Worm (Caenorhabditis elegans) whole organism, late embryonic: ENCODE data around the gene T23F6.5.
A peak's percentile ranks its signal among the peaks of the same experiment; 100 is the strongest.

Experiments
- C08G9.2 ChIP-seq: sonication (generic microtip); optimal IDR thresholded peaks from 2 replicates; lab custom pipeline; 2016; ENCODE audit warnings: mild to moderate bottlenecking, missing genetic modification characterization, moderate library complexity, missing compliant biosample characterization
- F13H6.1 ChIP-seq: sonication (generic microtip); optimal IDR thresholded peaks from 2 replicates; lab custom pipeline; 2016; ENCODE audit warnings: missing genetic modification characterization, missing compliant biosample characterization
- K02D7.2 ChIP-seq: sonication (generic microtip); optimal IDR thresholded peaks from 2 replicates; lab custom pipeline; 2017; ENCODE audit warnings: mild to moderate bottlenecking, missing genetic modification characterization, missing compliant biosample characterization
- K09A11.1 ChIP-seq: sonication (generic microtip); optimal IDR thresholded peaks from 2 replicates; lab custom pipeline; 2017; ENCODE audit warnings: antibody characterized with exemption, mild to moderate bottlenecking, missing genetic modification characterization, missing compliant biosample characterization; ENCODE audit not compliant: insufficient read depth
- T23F11.4 ChIP-seq: fragments of 200-800 bp; sonication (Bioruptor generic); optimal IDR thresholded peaks from 2 replicates; lab custom pipeline; 2018; ENCODE audit warnings: mild to moderate bottlenecking, missing genetic modification characterization, missing compliant biosample characterization
- Y22D7AL.16 ChIP-seq: sonication (generic microtip); optimal IDR thresholded peaks from 2 replicates; lab custom pipeline; 2016; ENCODE audit warnings: missing genetic modification characterization, missing compliant biosample characterization
- ahr-1 ChIP-seq: sonication (generic microtip); optimal IDR thresholded peaks from 2 replicates; lab custom pipeline; 2016; ENCODE audit warnings: missing genetic modification characterization, missing compliant biosample characterization
- ceh-14 ChIP-seq: sonication (generic microtip); optimal IDR thresholded peaks from 2 replicates; lab custom pipeline; 2016; ENCODE audit warnings: missing genotype, missing genetic modification characterization, missing compliant biosample characterization
- ceh-18 ChIP-seq: sonication (generic microtip); optimal IDR thresholded peaks from 2 replicates; lab custom pipeline; 2016; ENCODE audit warnings: missing genetic modification characterization, missing compliant biosample characterization
- ceh-19 ChIP-seq: fragments of 200-800 bp; sonication (Bioruptor generic); optimal IDR thresholded peaks from 2 replicates; lab custom pipeline; 2018; ENCODE audit warnings: mild to moderate bottlenecking, missing genetic modification characterization, missing compliant biosample characterization
- ceh-2 ChIP-seq: sonication (generic microtip); optimal IDR thresholded peaks from 2 replicates; lab custom pipeline; 2016; ENCODE audit warnings: missing genotype, missing genetic modification characterization, missing compliant biosample characterization
- ceh-24 ChIP-seq: sonication (generic microtip); optimal IDR thresholded peaks from 2 replicates; lab custom pipeline; 2016; ENCODE audit warnings: mild to moderate bottlenecking, missing genetic modification characterization, missing compliant biosample characterization
- ceh-30 ChIP-seq: fragments of 150-350 bp; optimal IDR thresholded peaks from 2 replicates; lab custom pipeline; 2014; ENCODE audit warnings: missing biosample characterization, missing genetic modification characterization
- ceh-31 ChIP-seq: sonication (generic microtip); optimal IDR thresholded peaks from 2 replicates; lab custom pipeline; 2016; ENCODE audit warnings: missing genetic modification characterization, missing compliant biosample characterization
- ceh-34 ChIP-seq: sonication (generic microtip); optimal IDR thresholded peaks from 2 replicates; lab custom pipeline; 2016; ENCODE audit warnings: mild to moderate bottlenecking, missing genetic modification characterization, missing compliant biosample characterization
- ceh-45 ChIP-seq: fragments of 200-800 bp; sonication (Bioruptor generic); IDR thresholded peaks from 2 replicates; pipeline ENCODE4 v1.3.6; 2022; ENCODE audit warnings: missing genetic modification reagents, missing genetic modification characterization, missing compliant biosample characterization
- ceh-6 ChIP-seq: fragments of 200-800 bp; sonication (Bioruptor generic); optimal IDR thresholded peaks from 2 replicates; lab custom pipeline; 2018; ENCODE audit warnings: mild to moderate bottlenecking, missing genetic modification characterization, missing compliant biosample characterization
- dmd-4 ChIP-seq: sonication (generic microtip); optimal IDR thresholded peaks from 2 replicates; lab custom pipeline; 2016; ENCODE audit warnings: borderline replicate concordance, missing genetic modification characterization, missing compliant biosample characterization
- dve-1 ChIP-seq: sonication (generic microtip); optimal IDR thresholded peaks from 2 replicates; lab custom pipeline; 2017; ENCODE audit warnings: antibody characterized with exemption, mild to moderate bottlenecking, missing genetic modification characterization, missing compliant biosample characterization
- elt-4 ChIP-seq: sonication (generic microtip); optimal IDR thresholded peaks from 2 replicates; lab custom pipeline; 2016; ENCODE audit warnings: missing genetic modification characterization, missing compliant biosample characterization
- ets-4 ChIP-seq: sonication (generic microtip); optimal IDR thresholded peaks from 2 replicates; lab custom pipeline; 2016; ENCODE audit warnings: missing genetic modification characterization, missing compliant biosample characterization
- fax-1 ChIP-seq: sonication (generic microtip); optimal IDR thresholded peaks from 2 replicates; lab custom pipeline; 2016; ENCODE audit warnings: missing genotype, missing genetic modification characterization, missing compliant biosample characterization
- fkh-10 ChIP-seq: fragments of 150-350 bp; optimal IDR thresholded peaks from 2 replicates; lab custom pipeline; 2014; ENCODE audit warnings: missing biosample characterization, missing genetic modification reagents, missing genetic modification characterization
- hlh-15 ChIP-seq: sonication (generic microtip); optimal IDR thresholded peaks from 2 replicates; lab custom pipeline; 2016; ENCODE audit warnings: missing genetic modification characterization, missing compliant biosample characterization
- hlh-8 ChIP-seq: sonication (generic microtip); optimal IDR thresholded peaks from 2 replicates; lab custom pipeline; 2016; ENCODE audit warnings: missing genotype, missing genetic modification characterization, missing compliant biosample characterization
- lim-6 ChIP-seq: sonication (generic microtip); optimal IDR thresholded peaks from 2 replicates; lab custom pipeline; 2016; ENCODE audit warnings: missing genetic modification characterization, missing compliant biosample characterization
- mec-3 ChIP-seq: sonication (generic microtip); optimal IDR thresholded peaks from 2 replicates; lab custom pipeline; 2016; ENCODE audit warnings: borderline replicate concordance, missing genetic modification characterization, missing compliant biosample characterization
- nfya-1 ChIP-seq: sonication (generic microtip); optimal IDR thresholded peaks from 2 replicates; lab custom pipeline; 2017; ENCODE audit warnings: missing genetic modification characterization, mild to moderate bottlenecking, missing compliant biosample characterization, antibody characterized with exemption, moderate library complexity
- npax-4 ChIP-seq: sonication (generic microtip); optimal IDR thresholded peaks from 2 replicates; lab custom pipeline; 2016; ENCODE audit warnings: missing genetic modification characterization, missing compliant biosample characterization
- odd-2 ChIP-seq: sonication (generic microtip); optimal IDR thresholded peaks from 2 replicates; lab custom pipeline; 2017; ENCODE audit warnings: antibody characterized with exemption, mild to moderate bottlenecking, missing genetic modification characterization, missing compliant biosample characterization
- pha-2 ChIP-seq: sonication (generic microtip); optimal IDR thresholded peaks from 2 replicates; lab custom pipeline; 2017; ENCODE audit warnings: mild to moderate bottlenecking, missing genetic modification characterization, missing compliant biosample characterization
- ref-2 ChIP-seq: sonication (generic microtip); optimal IDR thresholded peaks from 2 replicates; lab custom pipeline; 2016; ENCODE audit warnings: missing genetic modification characterization, missing compliant biosample characterization
- rnt-1 ChIP-seq: sonication (generic microtip); optimal IDR thresholded peaks from 2 replicates; lab custom pipeline; 2016; ENCODE audit warnings: missing genetic modification characterization, missing compliant biosample characterization
- sox-2 ChIP-seq: fragments of 200-800 bp; sonication (Bioruptor generic); IDR thresholded peaks from 2 replicates; pipeline ENCODE4 v1.3.6; 2022; ENCODE audit warnings: missing genetic modification reagents, missing genetic modification characterization, missing compliant biosample characterization
- sox-4 ChIP-seq: sonication (generic microtip); optimal IDR thresholded peaks from 2 replicates; lab custom pipeline; 2017; ENCODE audit warnings: mild to moderate bottlenecking, missing genetic modification characterization, inconsistent platforms, missing compliant biosample characterization
- syd-9 ChIP-seq: sonication (generic microtip); optimal IDR thresholded peaks from 2 replicates; lab custom pipeline; 2016; ENCODE audit warnings: mild to moderate bottlenecking, missing genetic modification characterization, moderate library complexity, missing compliant biosample characterization
- tbx-2 ChIP-seq: sonication (generic microtip); optimal IDR thresholded peaks from 2 replicates; lab custom pipeline; 2016; ENCODE audit warnings: missing genetic modification characterization, missing compliant biosample characterization
- tbx-7 ChIP-seq: sonication (generic microtip); optimal IDR thresholded peaks from 2 replicates; lab custom pipeline; 2016; ENCODE audit warnings: missing genotype, missing genetic modification characterization, missing compliant biosample characterization
- unc-3 ChIP-seq, 2 experiments: fragments of 200-800 bp in 1 of 2; sonication (Bioruptor generic) in 1 of 2; sonication (generic microtip) in 1 of 2; conservative IDR thresholded peaks in 1 of 2; optimal IDR thresholded peaks in 1 of 2; 2 replicates each; pipeline versions ENCODE4 v1.3.6 to Lab custom; 2016 to 2022; ENCODE audit warnings: missing compliant biosample characterization in 2 of 2, missing genetic modification characterization in 2 of 2, missing genetic modification reagents in 1 of 2
- unc-42 ChIP-seq: sonication (generic microtip); optimal IDR thresholded peaks from 2 replicates; lab custom pipeline; 2016; ENCODE audit warnings: missing genotype, missing genetic modification characterization, missing compliant biosample characterization
- unc-55 ChIP-seq: sonication (generic microtip); optimal IDR thresholded peaks from 2 replicates; lab custom pipeline; 2017; ENCODE audit warnings: missing biosample characterization, missing genetic modification reagents, missing genetic modification characterization
- unc-86 ChIP-seq: sonication (generic microtip); optimal IDR thresholded peaks from 2 replicates; lab custom pipeline; 2016; ENCODE audit warnings: missing genetic modification characterization, missing compliant biosample characterization
- zip-5 ChIP-seq: sonication (generic microtip); optimal IDR thresholded peaks from 2 replicates; lab custom pipeline; 2016; ENCODE audit warnings: missing genetic modification characterization, missing compliant biosample characterization

T23F6.5 gene

DNA sequence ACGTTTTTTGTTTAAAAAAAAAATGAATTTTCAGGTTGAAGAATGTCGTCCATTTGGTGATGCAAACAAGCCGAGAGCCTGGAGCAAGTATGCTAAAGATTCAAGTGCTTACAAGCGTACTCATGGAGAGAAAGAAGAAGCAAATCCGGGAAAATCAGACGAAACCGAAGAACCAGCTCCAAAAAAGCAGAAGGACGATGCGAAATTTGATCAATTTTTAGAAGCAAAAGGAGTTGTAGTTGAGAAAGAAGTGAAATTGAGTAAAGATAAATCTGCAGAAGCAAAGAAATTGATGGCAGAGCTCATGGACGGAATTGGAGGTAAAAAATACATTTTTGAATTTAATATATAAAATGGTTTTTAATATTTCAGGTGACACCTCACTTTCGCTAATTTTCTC, 16.1 kb downstream of the T23F6.5 start:
- TF ChIP-seq sox-2 (GFP tag; lab: Robert Waterston, UW) (no peak), nfya-1 (no peak), dmd-4 (tag; lab: Kevin White, UChicago) (no peak), ets-4 (tag; lab: Kevin White, UChicago) (no peak), ceh-45 (GFP tag; lab: Robert Waterston, UW) (no peak), ceh-19 (no peak), unc-86 (tag; lab: Kevin White, UChicago) (no peak), F13H6.1 (tag; lab: Kevin White, UChicago) (no peak), syd-9 (tag; lab: Kevin White, UChicago) (no peak), ceh-24 (tag; lab: Kevin White, UChicago) (no peak), pha-2 (tag; lab: Kevin White, UChicago) (no peak), fkh-10 (GFP tag; lab: Kevin White, UChicago) (no peak), T23F11.4 (GFP tag; lab: Kevin White, UChicago) (no peak), ref-2 (tag; lab: Kevin White, UChicago) (no peak), hlh-8 (no peak), npax-4 (tag; lab: Kevin White, UChicago) (no peak), unc-55 (GFP tag; lab: Kevin White, UChicago) (no peak)

DNA sequence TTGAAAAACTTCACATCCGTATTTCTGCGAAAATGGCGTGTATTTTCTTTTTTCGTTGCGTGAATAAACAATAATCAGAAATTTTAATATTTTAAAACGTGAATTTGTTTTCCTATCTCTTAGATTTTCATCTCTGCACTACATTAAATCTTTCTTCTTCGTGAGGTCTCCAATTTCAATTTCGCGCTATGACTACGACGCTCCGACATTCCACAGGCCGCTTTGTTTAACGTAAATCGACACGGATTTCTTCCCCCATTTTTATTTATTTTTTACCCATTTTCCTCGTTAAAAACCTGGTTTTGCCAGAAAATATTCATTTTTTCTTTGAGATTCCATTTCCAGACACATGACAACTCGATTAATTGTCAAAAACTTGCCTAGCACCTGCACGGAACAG, 16.7 kb downstream of the T23F6.5 start, which contains the start of the genes T23F6.3 and rbd-1:
TSS of gene T23F6.3 (minus strand) at position 120 of the 400 bp plus-strand sequence.
TSS of gene rbd-1 (plus strand) at position 346 of the 400 bp plus-strand sequence.
- TF ChIP-seq ceh-18 (tag; lab: Kevin White, UChicago) (peak; percentile 66), unc-55 (GFP tag; lab: Kevin White, UChicago) (peak; percentile 49), ceh-19 (peak; percentile 19), odd-2 (no peak), lim-6 (peak; percentile 27), K09A11.1 (tag; lab: Kevin White, UChicago) (no peak), fax-1 (tag; lab: Kevin White, UChicago) (peak; percentile 62), elt-4 (tag; lab: Kevin White, UChicago) (no peak), ahr-1 (peak; percentile 29), ceh-31 (peak; percentile 97), unc-86 (tag; lab: Kevin White, UChicago) (peak; percentile 43), ceh-6 (GFP tag; lab: Kevin White, UChicago) (no peak), tbx-2 (peak; percentile 89), sox-4 (tag; lab: Kevin White, UChicago) (no peak), ref-2 (tag; lab: Kevin White, UChicago) (peak; percentile 69), ceh-30 (tag; lab: Kevin White, UChicago) (no peak), Y22D7AL.16 (tag; lab: Kevin White, UChicago) (peak; percentile 7), dve-1 (tag; lab: Kevin White, UChicago) (peak; percentile 61), unc-3 (GFP tag; conservative IDR thresholded peaks at IDR 0.05; lab: Robert Waterston, UW) (0 out of 2 replicates have a peak, but pooled peaks have one; percentile 12), unc-3 (tag; optimal IDR thresholded peaks at IDR 0.05; lab: Kevin White, UChicago) (peak; percentile 35), ceh-14 (tag; lab: Kevin White, UChicago) (peak; percentile 65), zip-5 (tag; lab: Kevin White, UChicago) (peak; percentile 62), ceh-2 (tag; lab: Kevin White, UChicago) (peak; percentile 83), mec-3 (tag; lab: Kevin White, UChicago) (peak; percentile 43), ets-4 (tag; lab: Kevin White, UChicago) (peak; percentile 76), ceh-34 (tag; lab: Kevin White, UChicago) (peak; percentile 77), K02D7.2 (tag; lab: Kevin White, UChicago) (no peak), nfya-1 (peak; percentile 70), unc-42 (peak; percentile 73), rnt-1 (tag; lab: Kevin White, UChicago) (peak; percentile 72), C08G9.2 (tag; lab: Kevin White, UChicago) (peak; percentile 76), hlh-15 (peak; percentile 16), tbx-7 (tag; lab: Kevin White, UChicago) (peak; percentile 57)
- TF ChIP-seq, all 69 proteins: peak for 25
